Worm (Caenorhabditis elegans) whole organism, L3 larva: ENCODE measurements around the gene aqp-8.

Source experiments
- R02D3.7 ChIP-seq: fragments of 150-350 bp; optimal IDR thresholded peaks from 2 replicates; lab custom pipeline; 2014; ENCODE audit warnings: missing biosample characterization, missing genetic modification characterization
- ama-1 ChIP-seq: fragments of 150-350 bp; optimal IDR thresholded peaks from 2 replicates; lab custom pipeline; 2018
- jun-1 ChIP-seq: fragments of 150-350 bp; optimal IDR thresholded peaks from 2 replicates; lab custom pipeline; 2014; ENCODE audit warnings: missing biosample characterization, missing genetic modification reagents, missing genetic modification characterization
- lin-39 ChIP-seq: fragments of 150-350 bp; optimal IDR thresholded peaks from 2 replicates; lab custom pipeline; 2018; ENCODE audit warnings: missing biosample characterization, missing genetic modification reagents, missing genetic modification characterization
- nhr-11 ChIP-seq: fragments of 150-350 bp; optimal IDR thresholded peaks from 2 replicates; lab custom pipeline; 2014; ENCODE audit warnings: missing biosample characterization, missing genetic modification characterization
- nhr-12 ChIP-seq: fragments of 150-350 bp; optimal IDR thresholded peaks from 2 replicates; lab custom pipeline; 2014; ENCODE audit warnings: missing biosample characterization, missing genetic modification characterization
- nhr-25 ChIP-seq: sonication (generic microtip); optimal IDR thresholded peaks from 2 replicates; lab custom pipeline; 2017; ENCODE audit warnings: missing biosample characterization, missing genetic modification characterization
- pqm-1 ChIP-seq: fragments of 150-350 bp; optimal IDR thresholded peaks from 2 replicates; lab custom pipeline; 2017; ENCODE audit warnings: missing biosample characterization, missing genetic modification characterization, inconsistent platforms
- sea-2 ChIP-seq: fragments of 150-350 bp; sonication (generic microtip); optimal IDR thresholded peaks from 4 replicates; lab custom pipeline; 2014; ENCODE audit warnings: missing biosample characterization, missing genetic modification reagents, missing genetic modification characterization
- skn-1 ChIP-seq: fragments of 150-350 bp; optimal IDR thresholded peaks from 2 replicates; lab custom pipeline; 2014; ENCODE audit warnings: missing biosample characterization, missing genetic modification characterization
- snpc-4 ChIP-seq: fragments of 150-350 bp; optimal IDR thresholded peaks from 2 replicates; lab custom pipeline; 2014; ENCODE audit warnings: missing biosample characterization, missing genetic modification characterization
- zag-1 ChIP-seq: fragments of 150-350 bp; optimal IDR thresholded peaks from 2 replicates; lab custom pipeline; 2014; ENCODE audit warnings: missing biosample characterization, missing genetic modification characterization
- ztf-11 ChIP-seq: fragments of 150-350 bp; optimal IDR thresholded peaks from 2 replicates; lab custom pipeline; 2014; ENCODE audit warnings: missing biosample characterization, missing genetic modification characterization

DNA sequence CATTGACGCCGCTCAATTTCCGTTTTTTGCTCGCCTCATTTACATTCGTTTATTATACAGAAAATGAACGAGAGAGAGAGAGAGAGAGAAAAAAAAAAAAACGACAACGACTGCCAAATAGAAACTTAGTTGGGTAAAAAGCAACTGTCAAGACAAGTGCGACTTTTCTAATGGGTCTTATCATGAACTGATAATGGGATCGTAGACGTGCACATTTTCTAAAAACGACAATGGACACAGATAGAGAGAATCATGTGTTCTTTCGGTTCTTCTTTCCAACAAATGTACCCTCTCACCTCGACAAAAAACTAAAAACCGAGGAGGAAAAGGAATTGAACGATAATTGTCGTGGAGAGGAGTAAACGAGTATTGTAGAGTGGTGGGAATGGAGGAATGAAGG is 4.7 kb downstream of the aqp-8 start:
- no peak for TF ChIP-seq skn-1 (tag; lab: Kevin White, UChicago)
- TF ChIP-seq snpc-4 (tag; lab: Kevin White, UChicago) = no peak
- no peak for TF ChIP-seq jun-1 (tag; lab: Kevin White, UChicago)
- TF ChIP-seq ama-1 (lab: Kevin White, UChicago) = no peak
- TF ChIP-seq lin-39 (tag; lab: Kevin White, UChicago) = no peak
- no peak for TF ChIP-seq nhr-11 (tag; lab: Kevin White, UChicago)
- TF ChIP-seq nhr-25 (tag; lab: Kevin White, UChicago) = no peak
- no peak for TF ChIP-seq nhr-12 (tag; lab: Kevin White, UChicago)
- no peak for TF ChIP-seq zag-1 (tag; lab: Kevin White, UChicago)
- peak; percentile 3 for TF ChIP-seq pqm-1 (tag; lab: Kevin White, UChicago)
- TF ChIP-seq ztf-11 (tag; lab: Kevin White, UChicago) = no peak
- TF ChIP-seq sea-2 (GFP tag; lab: Kevin White, UChicago) = no peak
- TF ChIP-seq R02D3.7 (tag; lab: Kevin White, UChicago) = no peak
